Fruit fly (Drosophila melanogaster) whole organism, prepupa: ENCODE measurements around the gene CG32641.

Experiments used
- CG16779 ChIP-seq: fragments of 200-800 bp; sonication (Bioruptor generic); optimal IDR thresholded peaks from 3 replicates; lab custom pipeline; 2017; ENCODE audit warnings: missing biosample characterization, mild to moderate bottlenecking, missing genetic modification characterization
- Lpt ChIP-seq: fragments of 200-800 bp; sonication (Bioruptor generic); optimal IDR thresholded peaks from 3 replicates; lab custom pipeline; 2016; ENCODE audit warnings: missing biosample characterization, missing genetic modification characterization
- Sox14 ChIP-seq: fragments of 200-800 bp; sonication (Bioruptor generic); optimal IDR thresholded peaks from 3 replicates; lab custom pipeline; 2016; ENCODE audit warnings: missing biosample characterization, missing genetic modification characterization
- achi ChIP-seq: fragments of 200-800 bp; sonication (Bioruptor generic); optimal IDR thresholded peaks from 3 replicates; lab custom pipeline; 2016; ENCODE audit warnings: missing biosample characterization, missing genetic modification characterization
- fd59A ChIP-seq: fragments of 200-800 bp; sonication (Bioruptor generic); optimal IDR thresholded peaks from 2 replicates; lab custom pipeline; 2017; ENCODE audit warnings: missing biosample characterization, mild to moderate bottlenecking, missing genetic modification characterization, missing genetic modification reagents
- fd85E ChIP-seq: fragments of 200-800 bp; sonication (Bioruptor generic); optimal IDR thresholded peaks from 3 replicates; lab custom pipeline; 2016; ENCODE audit warnings: missing biosample characterization, missing genetic modification characterization

dm6 chrX:13149083-13149482, 35.2 kb upstream of the CG32641 start:
- TF ChIP-seq fd85E (GFP tag; lab: Kevin White, UChicago) (no peak), CG16779 (tag; lab: Kevin White, UChicago) (no peak), fd59A (no peak), Sox14 (no peak), Lpt (GFP tag; lab: Kevin White, UChicago) (peak; percentile 19), achi (GFP tag; lab: Kevin White, UChicago) (no peak)
